Worm (Caenorhabditis elegans) whole organism, L3 larva: ENCODE data around the gene spl-1.

Experiments used
- R02D3.7 ChIP-seq: fragments of 150-350 bp; optimal IDR thresholded peaks from 2 replicates; lab custom pipeline; 2014; ENCODE audit warnings: missing biosample characterization, missing genetic modification characterization
- ZK546.5 ChIP-seq: sonication (generic microtip); optimal IDR thresholded peaks from 2 replicates; lab custom pipeline; 2017; ENCODE audit warnings: missing biosample characterization, missing genetic modification characterization
- aly-2 ChIP-seq: fragments of 150-350 bp; optimal IDR thresholded peaks from 2 replicates; lab custom pipeline; 2014; ENCODE audit warnings: missing biosample characterization, missing genetic modification characterization
- ama-1 ChIP-seq: fragments of 150-350 bp; optimal IDR thresholded peaks from 2 replicates; lab custom pipeline; 2018
- ceh-16 ChIP-seq: sonication (generic microtip); optimal IDR thresholded peaks from 2 replicates; lab custom pipeline; 2017; ENCODE audit warnings: missing biosample characterization, missing genetic modification characterization
- ceh-28 ChIP-seq: fragments of 150-350 bp; optimal IDR thresholded peaks from 2 replicates; lab custom pipeline; 2014; ENCODE audit warnings: missing biosample characterization, missing genetic modification reagents, missing genetic modification characterization
- ceh-82 ChIP-seq: fragments of 150-350 bp; optimal IDR thresholded peaks from 2 replicates; lab custom pipeline; 2014; ENCODE audit warnings: missing biosample characterization, missing genetic modification characterization
- ceh-9 ChIP-seq: sonication (generic microtip); optimal IDR thresholded peaks from 2 replicates; lab custom pipeline; 2018; ENCODE audit warnings: missing biosample characterization, missing genetic modification characterization
- daf-12 ChIP-seq: fragments of 150-350 bp; optimal IDR thresholded peaks from 2 replicates; lab custom pipeline; 2014; ENCODE audit warnings: missing biosample characterization, missing genetic modification reagents, missing genetic modification characterization
- egl-27 ChIP-seq: sonication (generic microtip); optimal IDR thresholded peaks from 4 replicates; lab custom pipeline; 2017; ENCODE audit warnings: missing biosample characterization, missing genetic modification reagents, missing genetic modification characterization
- egl-5 ChIP-seq: fragments of 150-350 bp; optimal IDR thresholded peaks from 2 replicates; lab custom pipeline; 2017; ENCODE audit warnings: missing biosample characterization, missing genetic modification reagents, missing genetic modification characterization, inconsistent platforms
- elt-1 ChIP-seq: fragments of 150-350 bp; optimal IDR thresholded peaks from 2 replicates; lab custom pipeline; 2014; ENCODE audit warnings: missing biosample characterization, missing genetic modification characterization
- elt-2 ChIP-seq: sonication (generic microtip); optimal IDR thresholded peaks from 2 replicates; lab custom pipeline; 2016; ENCODE audit warnings: missing genetic modification reagents, mild to moderate bottlenecking, missing genetic modification characterization, missing compliant biosample characterization
- elt-3 ChIP-seq, 3 experiments: fragments of 150-350 bp in 1 of 3; sonication (generic microtip) in 2 of 3; optimal IDR thresholded peaks; 2 replicates in 2 of 3; 4 replicates in 1 of 3; lab custom pipeline; 2014 to 2017; ENCODE audit warnings: missing biosample characterization in 3 of 3, missing genetic modification characterization in 3 of 3
- eor-1 ChIP-seq, 2 experiments: fragments of 150-350 bp; optimal IDR thresholded peaks; 2 replicates each; lab custom pipeline; 2014 to 2018; ENCODE audit warnings: missing biosample characterization in 2 of 2, missing genetic modification characterization in 2 of 2
- fkh-10 ChIP-seq: sonication (generic microtip); optimal IDR thresholded peaks from 2 replicates; lab custom pipeline; 2017; ENCODE audit warnings: missing biosample characterization, missing genetic modification reagents, missing genetic modification characterization
- fkh-2 ChIP-seq: fragments of 150-350 bp; optimal IDR thresholded peaks from 2 replicates; lab custom pipeline; 2014; ENCODE audit warnings: missing biosample characterization, missing genetic modification reagents, missing genetic modification characterization
- fos-1 ChIP-seq: fragments of 150-350 bp; optimal IDR thresholded peaks from 2 replicates; lab custom pipeline; 2014; ENCODE audit warnings: missing biosample characterization, missing genetic modification characterization
- hmg-11 ChIP-seq: sonication (generic microtip); optimal IDR thresholded peaks from 2 replicates; lab custom pipeline; 2016; ENCODE audit warnings: missing genetic modification characterization, missing compliant biosample characterization
- jun-1 ChIP-seq: fragments of 150-350 bp; optimal IDR thresholded peaks from 2 replicates; lab custom pipeline; 2014; ENCODE audit warnings: missing biosample characterization, missing genetic modification reagents, missing genetic modification characterization
- lin-15B ChIP-seq: fragments of 150-350 bp; optimal IDR thresholded peaks from 2 replicates; lab custom pipeline; 2014; ENCODE audit warnings: missing biosample characterization, missing genetic modification characterization
- lin-39 ChIP-seq: fragments of 150-350 bp; optimal IDR thresholded peaks from 2 replicates; lab custom pipeline; 2018; ENCODE audit warnings: missing biosample characterization, missing genetic modification reagents, missing genetic modification characterization
- lsy-12 ChIP-seq: sonication (generic microtip); optimal IDR thresholded peaks from 2 replicates; lab custom pipeline; 2016; ENCODE audit warnings: mild to moderate bottlenecking, missing genetic modification characterization, missing compliant biosample characterization
- mdl-1 ChIP-seq: fragments of 150-350 bp; optimal IDR thresholded peaks from 2 replicates; lab custom pipeline; 2014; ENCODE audit warnings: missing biosample characterization, missing genetic modification characterization
- mml-1 ChIP-seq: fragments of 150-350 bp; sonication (generic microtip); optimal IDR thresholded peaks from 3 replicates; lab custom pipeline; 2014; ENCODE audit warnings: missing biosample characterization, missing genetic modification characterization
- nfya-1 ChIP-seq: sonication (generic microtip); optimal IDR thresholded peaks from 2 replicates; lab custom pipeline; 2017; ENCODE audit warnings: missing genetic modification characterization, mild to moderate bottlenecking, missing compliant biosample characterization, antibody characterized with exemption, moderate library complexity; ENCODE audit not compliant: insufficient read depth
- nhr-11 ChIP-seq: fragments of 150-350 bp; optimal IDR thresholded peaks from 2 replicates; lab custom pipeline; 2014; ENCODE audit warnings: missing biosample characterization, missing genetic modification characterization
- nhr-12 ChIP-seq: fragments of 150-350 bp; optimal IDR thresholded peaks from 2 replicates; lab custom pipeline; 2014; ENCODE audit warnings: missing biosample characterization, missing genetic modification characterization
- nhr-23 ChIP-seq: fragments of 150-350 bp; optimal IDR thresholded peaks from 2 replicates; lab custom pipeline; 2014; ENCODE audit warnings: missing biosample characterization, missing genetic modification reagents, missing genetic modification characterization
- nhr-237 ChIP-seq: fragments of 150-350 bp; optimal IDR thresholded peaks from 2 replicates; lab custom pipeline; 2014; ENCODE audit warnings: missing biosample characterization, missing genetic modification characterization
- nhr-25 ChIP-seq: sonication (generic microtip); optimal IDR thresholded peaks from 2 replicates; lab custom pipeline; 2017; ENCODE audit warnings: missing biosample characterization, missing genetic modification characterization
- nhr-28 ChIP-seq: fragments of 150-350 bp; optimal IDR thresholded peaks from 2 replicates; lab custom pipeline; 2014; ENCODE audit warnings: missing biosample characterization, missing genetic modification characterization
- nhr-43 ChIP-seq: sonication (generic microtip); optimal IDR thresholded peaks from 2 replicates; lab custom pipeline; 2016; ENCODE audit warnings: mild to moderate bottlenecking, missing genetic modification characterization, missing compliant biosample characterization; ENCODE audit not compliant: poor library complexity, severe bottlenecking
- nhr-67 ChIP-seq: fragments of 150-350 bp; optimal IDR thresholded peaks from 2 replicates; lab custom pipeline; 2014; ENCODE audit warnings: missing biosample characterization, missing genetic modification characterization
- nhr-76 ChIP-seq: fragments of 150-350 bp; sonication (generic microtip); optimal IDR thresholded peaks from 5 replicates; lab custom pipeline; 2014; ENCODE audit warnings: missing biosample characterization, missing genetic modification characterization
- nhr-77 ChIP-seq: fragments of 150-350 bp; optimal IDR thresholded peaks from 2 replicates; lab custom pipeline; 2014; ENCODE audit warnings: missing biosample characterization, missing genetic modification characterization
- pha-4 ChIP-seq: fragments of 150-350 bp; optimal IDR thresholded peaks from 2 replicates; lab custom pipeline; 2014; ENCODE audit warnings: missing biosample characterization, missing genetic modification reagents, missing genetic modification characterization
- pqm-1 ChIP-seq: fragments of 150-350 bp; optimal IDR thresholded peaks from 2 replicates; lab custom pipeline; 2017; ENCODE audit warnings: missing biosample characterization, missing genetic modification characterization, inconsistent platforms
- sea-2 ChIP-seq: fragments of 150-350 bp; sonication (generic microtip); optimal IDR thresholded peaks from 4 replicates; lab custom pipeline; 2014; ENCODE audit warnings: missing biosample characterization, missing genetic modification reagents, missing genetic modification characterization
- skn-1 ChIP-seq: fragments of 150-350 bp; optimal IDR thresholded peaks from 2 replicates; lab custom pipeline; 2014; ENCODE audit warnings: missing biosample characterization, missing genetic modification characterization
- snpc-4 ChIP-seq: fragments of 150-350 bp; optimal IDR thresholded peaks from 2 replicates; lab custom pipeline; 2014; ENCODE audit warnings: missing biosample characterization, missing genetic modification characterization
- tbx-2 ChIP-seq: sonication (generic microtip); optimal IDR thresholded peaks from 2 replicates; lab custom pipeline; 2016; ENCODE audit warnings: mild to moderate bottlenecking, missing genetic modification characterization, missing compliant biosample characterization
- unc-39 ChIP-seq: sonication (generic microtip); optimal IDR thresholded peaks from 4 replicates; lab custom pipeline; 2017; ENCODE audit warnings: missing biosample characterization, missing genetic modification characterization
- unc-62 ChIP-seq: fragments of 150-350 bp; sonication (generic microtip); optimal IDR thresholded peaks from 4 replicates; lab custom pipeline; 2014; ENCODE audit warnings: missing biosample characterization, missing genetic modification reagents, missing genetic modification characterization
- zag-1 ChIP-seq: fragments of 150-350 bp; optimal IDR thresholded peaks from 2 replicates; lab custom pipeline; 2014; ENCODE audit warnings: missing biosample characterization, missing genetic modification characterization
- ztf-11 ChIP-seq: fragments of 150-350 bp; optimal IDR thresholded peaks from 2 replicates; lab custom pipeline; 2014; ENCODE audit warnings: missing biosample characterization, missing genetic modification characterization
- ztf-4 ChIP-seq: fragments of 150-350 bp; optimal IDR thresholded peaks from 2 replicates; lab custom pipeline; 2014; ENCODE audit warnings: missing biosample characterization, missing genetic modification characterization

spl-1 gene

DNA sequence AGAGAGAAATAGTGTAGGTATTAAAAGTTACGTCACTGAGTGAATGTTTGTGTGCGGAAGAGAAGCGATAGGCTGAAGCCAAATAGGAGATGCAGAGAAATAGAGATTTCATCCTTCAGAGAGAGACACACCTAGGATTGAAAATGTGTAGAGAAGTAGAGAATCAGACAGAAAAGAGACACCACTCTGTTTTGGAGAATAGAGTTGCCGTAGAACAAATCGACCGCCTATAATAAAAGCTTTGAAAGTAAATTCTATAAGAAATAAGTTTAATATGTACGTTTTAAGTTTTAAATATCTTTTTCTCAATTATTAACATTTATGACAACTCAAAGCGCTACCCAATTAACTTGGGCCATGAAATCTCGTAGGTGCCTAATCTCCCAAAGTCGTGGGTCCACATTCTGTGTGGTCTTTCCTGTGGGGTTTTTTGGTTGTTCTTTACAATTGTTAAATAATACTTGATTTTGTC lies 27.5 kb upstream of the spl-1 start, which contains the start of gene T07A9.12:
TSS of gene T07A9.12 (plus strand) at position 448 of the 472 bp plus-strand sequence.
- no peak for TF ChIP-seq daf-12
- TF ChIP-seq fos-1 (tag; lab: Kevin White, UChicago): no peak
- peak; percentile 20 for TF ChIP-seq ceh-28 (tag; lab: Kevin White, UChicago)
- TF ChIP-seq aly-2 (tag; lab: Kevin White, UChicago): no peak
- TF ChIP-seq skn-1 (tag; lab: Kevin White, UChicago): peak; percentile 79
- TF ChIP-seq unc-62: no peak
- TF ChIP-seq fkh-2 (tag; lab: Kevin White, UChicago): no peak
- TF ChIP-seq nfya-1 (tag; lab: Kevin White, UChicago): peak; percentile 76
- TF ChIP-seq lsy-12 (tag; lab: Kevin White, UChicago): peak; percentile 43
- TF ChIP-seq sea-2 (GFP tag; lab: Kevin White, UChicago): no peak
- TF ChIP-seq snpc-4 (tag; lab: Kevin White, UChicago): peak; percentile 11
- no peak for TF ChIP-seq fkh-10 (GFP tag; lab: Kevin White, UChicago)
- no peak for TF ChIP-seq nhr-11 (tag; lab: Kevin White, UChicago)
- no peak for TF ChIP-seq ZK546.5 (tag; lab: Kevin White, UChicago)
- no peak for TF ChIP-seq nhr-76
- no peak for TF ChIP-seq ztf-11
- no peak for TF ChIP-seq nhr-67 (tag; lab: Kevin White, UChicago)
- no peak for TF ChIP-seq nhr-237 (tag; lab: Kevin White, UChicago)
- peak; percentile 73 for TF ChIP-seq elt-2
- no peak for TF ChIP-seq tbx-2
- peak; percentile 47 for TF ChIP-seq R02D3.7 (tag; lab: Kevin White, UChicago)
- no peak for TF ChIP-seq eor-1 (tag; optimal IDR thresholded peaks at IDR 0.05; lab: Kevin White, UChicago)
- no peak for TF ChIP-seq elt-3 (tag; optimal IDR thresholded peaks at IDR 0.05; lab: Kevin White, UChicago)
- peak; percentile 93 for TF ChIP-seq pha-4 (tag; lab: Kevin White, UChicago)
- peak; percentile 53 for TF ChIP-seq nhr-25 (tag; lab: Kevin White, UChicago)
- TF ChIP-seq egl-5 (tag; lab: Kevin White, UChicago): no peak
- TF ChIP-seq elt-1 (tag; lab: Kevin White, UChicago): no peak
- no peak for TF ChIP-seq mdl-1 (tag; lab: Kevin White, UChicago)
- TF ChIP-seq nhr-28 (tag; lab: Kevin White, UChicago): no peak
- no peak for TF ChIP-seq mml-1 (tag; lab: Kevin White, UChicago)
- TF ChIP-seq jun-1 (tag; lab: Kevin White, UChicago): peak; percentile 65
- no peak for TF ChIP-seq ceh-82 (tag; lab: Kevin White, UChicago)
- TF ChIP-seq nhr-43: peak; percentile 68
- TF ChIP-seq ceh-16 (tag; lab: Kevin White, UChicago): no peak
- TF ChIP-seq pqm-1 (tag; lab: Kevin White, UChicago): peak; percentile 58
- no peak for TF ChIP-seq ama-1 (lab: Kevin White, UChicago)
- no peak for TF ChIP-seq ceh-9 (tag; lab: Kevin White, UChicago)
- peak; percentile 81 for TF ChIP-seq nhr-23 (tag; lab: Kevin White, UChicago)
- TF ChIP-seq hmg-11 (tag; lab: Kevin White, UChicago): peak; percentile 59
- TF ChIP-seq lin-39 (tag; lab: Kevin White, UChicago): no peak
- TF ChIP-seq ztf-4 (tag; lab: Kevin White, UChicago): no peak
- peak; percentile 56 for TF ChIP-seq lin-15B (tag; lab: Kevin White, UChicago)
- TF ChIP-seq nhr-77 (tag; lab: Kevin White, UChicago): peak; percentile 13
- TF ChIP-seq unc-39 (tag; lab: Kevin White, UChicago): no peak
- TF ChIP-seq egl-27: no peak
- TF ChIP-seq zag-1 (tag; lab: Kevin White, UChicago): no peak
- no peak for TF ChIP-seq nhr-12
